Fruit fly (Drosophila melanogaster): ENCODE data around the gene CG4962.

Gene CG4962

DNA sequence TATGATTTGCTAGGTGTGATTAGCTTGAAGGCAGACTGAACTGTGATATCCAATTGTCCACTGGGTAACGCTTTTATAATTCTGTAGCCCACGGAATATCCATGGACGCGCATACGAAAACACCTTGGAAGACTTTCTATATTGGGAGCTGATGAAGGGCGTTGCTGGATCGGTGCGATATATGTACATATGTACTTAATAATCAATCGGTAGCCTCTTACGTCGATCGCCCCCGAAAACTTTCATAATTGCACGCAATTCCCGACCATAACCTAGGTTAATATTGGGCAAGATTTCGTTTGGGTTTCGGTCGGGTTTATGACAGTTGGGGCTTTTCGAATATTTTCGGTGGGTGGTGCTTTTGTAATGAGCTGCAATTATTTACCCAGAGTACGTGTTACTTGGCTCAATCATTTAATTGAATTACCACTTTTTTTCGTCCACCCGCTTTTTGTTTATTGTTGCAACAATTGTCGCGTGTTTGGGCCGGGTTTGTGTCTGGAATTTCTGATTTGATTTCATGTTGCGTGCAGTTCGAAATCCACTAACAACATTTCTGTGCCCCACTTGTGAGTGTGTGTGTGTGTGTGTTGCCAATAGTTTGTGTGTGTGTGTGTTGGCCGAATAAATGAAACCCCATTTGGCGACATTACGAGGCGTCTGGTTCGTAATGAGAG is 13.3 kb downstream of the CG4962 start, which contains the start of gene CG13049:
Gene CG13049 (minus strand): TSS at position 51 of the 677 bp plus-strand sequence.
- TF ChIP-seq CG8478 (optimal IDR thresholded peaks at IDR 0.05) (no peak), CTCF (optimal IDR thresholded peaks at IDR 0.05) (no peak)

DNA sequence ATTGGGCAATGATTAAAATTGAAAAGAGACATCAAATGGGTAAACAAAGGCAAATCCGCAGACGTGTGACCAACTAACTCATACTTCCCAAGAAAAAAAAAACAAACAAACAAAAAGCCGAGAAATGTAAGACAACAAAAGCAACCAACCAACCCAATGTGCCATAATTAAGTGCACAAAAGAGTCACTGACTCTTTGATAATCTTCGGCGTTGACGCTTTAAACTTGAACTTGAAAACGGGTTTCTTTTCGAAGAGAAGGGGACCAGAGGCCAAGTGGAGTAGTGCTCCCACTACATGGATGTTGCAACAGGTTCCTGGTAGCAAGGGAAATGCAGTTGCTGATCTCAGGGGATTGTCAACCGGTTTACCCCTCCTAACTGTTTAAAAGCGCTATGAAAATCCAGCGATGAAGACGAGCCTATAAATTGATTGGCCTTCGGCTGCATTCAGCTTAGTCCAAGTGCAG is 15.3 kb downstream of the CG4962 start, which contains the start of gene CG13064:
Gene CG13064 (plus strand): TSS at position 418 of the 468 bp plus-strand sequence.
- TF ChIP-seq CG8478 (optimal IDR thresholded peaks at IDR 0.05) (no peak), CTCF (optimal IDR thresholded peaks at IDR 0.05) (no peak)

DNA sequence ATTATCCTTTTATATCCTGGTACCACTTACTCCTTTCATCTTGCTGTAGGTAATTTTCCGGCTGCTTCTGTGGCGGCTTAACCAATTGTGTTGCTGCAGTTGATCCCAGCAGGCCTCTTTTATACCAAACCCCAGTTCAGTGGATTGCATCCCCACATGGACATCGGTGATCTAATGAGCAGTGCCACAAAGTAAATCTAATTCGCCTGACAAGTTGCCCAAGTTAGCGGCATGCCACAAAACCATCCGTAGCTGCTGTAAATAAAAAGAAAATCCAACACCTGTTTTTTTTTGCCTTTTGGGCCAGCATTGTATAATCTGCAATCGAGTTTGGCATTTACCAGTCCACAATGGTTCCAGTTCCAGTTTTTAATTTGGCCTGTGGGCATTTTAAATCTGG is 16.2 kb downstream of the CG4962 start, which contains the start of gene CG13050:
Gene CG13050 (minus strand): TSS at position 101 of the 400 bp plus-strand sequence.
- TF ChIP-seq CTCF (optimal IDR thresholded peaks at IDR 0.05) (no peak), CG8478 (optimal IDR thresholded peaks at IDR 0.05) (no peak)

DNA sequence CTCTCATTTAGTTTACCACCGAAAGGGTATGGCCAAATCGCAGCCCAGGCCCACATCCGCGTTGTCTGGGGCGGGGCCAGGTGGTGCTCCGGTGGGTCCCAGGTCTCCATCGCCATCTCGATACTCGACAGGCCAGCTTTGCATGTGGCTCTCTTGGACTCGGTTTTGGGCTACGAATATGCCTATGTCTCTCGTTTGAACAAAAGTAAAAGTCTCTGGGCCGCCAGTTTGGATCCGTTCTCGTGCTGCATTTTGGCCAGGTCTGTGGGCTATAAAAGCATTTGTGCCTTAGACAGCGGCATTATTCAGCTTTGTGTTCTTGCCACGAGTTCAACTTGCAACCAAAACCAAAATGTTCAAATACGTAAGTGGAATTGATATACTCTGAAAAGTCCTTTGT is 18.2 kb downstream of the CG4962 start, which contains the start of gene CG13065:
Gene CG13065 (plus strand): TSS at position 301 of the 400 bp plus-strand sequence.
- TF ChIP-seq CTCF (optimal IDR thresholded peaks at IDR 0.05) (no peak), CG8478 (optimal IDR thresholded peaks at IDR 0.05) (no peak)

DNA sequence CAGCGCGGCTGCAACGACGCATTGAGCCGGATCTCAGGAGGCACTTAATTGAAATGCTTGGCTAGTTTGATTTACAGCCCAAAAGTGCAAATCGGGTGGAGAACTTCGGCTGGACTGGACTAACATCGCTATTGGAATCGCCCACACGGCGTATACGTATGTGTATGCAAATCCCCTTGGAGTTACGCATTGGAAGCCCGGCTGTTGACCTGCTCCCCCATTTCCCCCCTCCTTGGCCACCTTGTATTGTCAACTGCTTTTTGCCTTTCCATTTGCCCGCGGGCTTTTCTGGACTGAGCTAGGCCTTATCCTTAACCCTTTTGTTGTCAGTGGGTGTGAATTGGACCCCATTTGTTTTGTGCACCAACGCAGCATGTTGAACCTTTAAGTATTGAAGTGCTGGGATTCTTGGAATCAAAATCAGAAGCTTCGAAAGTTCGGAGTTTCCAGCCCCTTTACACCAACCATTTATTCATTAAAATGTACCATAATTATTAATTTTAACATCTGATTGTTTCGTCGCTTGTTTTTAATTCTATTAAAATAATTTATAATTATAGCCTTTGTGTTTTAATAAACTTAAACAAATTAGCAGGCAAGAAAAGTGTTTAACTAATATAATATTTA is 19.8 kb downstream of the CG4962 start:
- TF ChIP-seq CG8478 (optimal IDR thresholded peaks at IDR 0.05) (no peak), CTCF (optimal IDR thresholded peaks at IDR 0.05) (no peak)

DNA sequence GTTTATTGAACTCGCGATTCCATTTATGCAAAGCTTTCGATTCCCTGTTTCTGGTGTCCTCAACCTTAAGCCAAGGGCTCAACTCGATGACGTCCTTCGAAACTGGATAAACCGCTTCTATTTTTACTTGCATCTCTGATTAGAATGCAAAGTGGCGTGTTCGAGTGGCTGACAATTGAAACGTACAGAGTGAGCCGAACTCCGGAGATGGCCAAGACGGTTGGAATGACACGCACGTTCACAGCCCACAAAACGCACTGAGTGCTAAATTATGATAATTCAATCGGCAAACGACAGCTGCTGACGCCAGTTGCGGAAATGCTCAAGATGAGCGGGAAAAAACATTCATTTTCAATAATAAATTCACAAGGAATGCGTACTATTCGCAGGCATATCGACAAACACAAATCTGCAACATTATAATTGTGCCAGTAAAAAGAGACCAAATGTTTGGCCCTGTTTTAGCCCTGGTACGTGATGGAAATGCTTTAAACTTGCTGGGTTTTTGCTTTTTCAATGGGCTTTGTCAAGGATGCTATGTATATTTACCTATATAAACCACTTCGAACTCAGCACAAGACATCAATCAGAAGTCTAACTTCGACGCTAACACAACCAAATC is 22.9 kb downstream of the CG4962 start, which contains the start of gene CG13066:
Gene CG13066 (plus strand): TSS at position 572 of the 622 bp plus-strand sequence.
- no peak for TF ChIP-seq CTCF (optimal IDR thresholded peaks at IDR 0.05)

DNA sequence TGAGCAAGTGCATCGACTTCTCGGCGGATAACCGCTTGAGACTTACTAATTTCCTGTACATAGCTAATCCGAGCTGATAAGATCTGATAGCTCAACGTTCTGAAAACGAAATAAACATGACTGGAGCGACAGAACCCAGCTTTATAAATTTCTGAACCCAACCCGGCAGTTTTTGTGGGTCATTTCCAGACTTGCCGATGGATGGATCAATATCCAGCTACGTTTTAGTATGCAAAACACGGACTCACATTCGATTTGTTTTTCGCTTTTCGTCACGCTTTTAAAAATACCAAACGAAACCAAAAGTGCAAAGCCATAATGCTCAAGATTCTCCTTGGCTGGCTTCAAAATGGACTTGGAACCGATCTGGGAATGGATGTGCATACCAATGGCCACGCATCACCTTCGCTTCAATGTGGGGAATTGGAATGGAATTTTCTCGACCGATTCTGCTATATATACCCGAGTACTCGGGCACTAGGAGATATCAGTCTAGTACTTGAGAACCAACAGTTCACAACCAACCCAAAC is 24.5 kb downstream of the CG4962 start, which contains the start of the genes CG34248 and CG13067:
Gene CG34248 (minus strand): TSS at position 101 of the 531 bp plus-strand sequence.
Gene CG13067 (plus strand): TSS at position 481 of the 531 bp plus-strand sequence.
- TF ChIP-seq CG8478 (optimal IDR thresholded peaks at IDR 0.05) (no peak), CTCF (optimal IDR thresholded peaks at IDR 0.05) (no peak)

DNA sequence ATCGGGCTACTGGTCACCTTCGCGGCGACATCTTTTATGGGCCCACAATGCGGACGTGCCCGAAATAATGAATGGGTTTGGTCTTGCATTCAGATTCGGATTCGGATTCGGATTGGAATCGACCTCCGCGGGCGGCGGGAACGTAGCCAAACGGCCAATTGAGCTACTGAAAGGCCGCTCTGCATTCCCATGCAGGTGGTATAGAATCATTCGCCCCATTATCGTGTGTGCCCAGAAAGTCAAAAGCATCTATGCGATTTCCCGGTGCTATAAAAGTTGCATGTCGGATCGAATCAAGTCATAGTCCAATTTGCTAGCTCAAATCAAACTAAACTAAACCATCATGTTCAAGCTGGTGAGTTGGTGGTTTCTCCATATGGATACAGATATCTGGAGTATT is 26.3 kb downstream of the CG4962 start, which contains the start of gene CG13068:
Gene CG13068 (plus strand): TSS at position 301 of the 400 bp plus-strand sequence.
- TF ChIP-seq CG8478 (optimal IDR thresholded peaks at IDR 0.05) (no peak), CTCF (optimal IDR thresholded peaks at IDR 0.05) (no peak)

DNA sequence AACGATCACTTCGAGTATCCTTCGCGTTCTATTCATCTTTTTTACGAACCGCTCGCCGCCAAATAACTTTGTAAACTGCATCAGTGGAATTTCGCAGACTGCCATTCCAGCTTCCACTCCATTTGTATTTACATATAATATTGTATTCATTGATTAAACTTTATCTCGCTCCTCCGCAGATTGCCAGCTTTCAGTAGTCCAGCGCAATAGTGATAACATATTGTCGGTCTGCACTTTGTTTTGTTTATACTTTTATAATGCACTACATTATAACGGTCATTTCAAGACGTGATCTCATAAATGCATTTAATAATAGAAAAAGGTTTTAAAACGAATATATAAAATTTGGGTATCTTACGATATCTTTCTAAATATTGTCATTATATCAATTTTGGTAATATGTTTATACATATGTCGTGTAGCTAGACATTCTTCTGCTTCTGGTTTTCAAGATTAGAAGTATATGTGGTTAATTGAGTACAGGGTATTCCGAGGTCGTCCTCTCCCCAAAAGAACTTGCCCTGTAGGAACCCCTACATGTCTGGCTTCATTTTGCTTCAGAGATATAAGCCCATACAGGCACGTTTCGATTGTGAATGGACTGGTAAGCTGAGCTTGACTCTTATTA is 27.1 kb downstream of the CG4962 start, which contains the start of gene CG4950:
Gene CG4950 (minus strand): TSS at position 51 of the 628 bp plus-strand sequence.
- TF ChIP-seq CG8478 (optimal IDR thresholded peaks at IDR 0.05) (no peak), CTCF (optimal IDR thresholded peaks at IDR 0.05) (no peak)

DNA sequence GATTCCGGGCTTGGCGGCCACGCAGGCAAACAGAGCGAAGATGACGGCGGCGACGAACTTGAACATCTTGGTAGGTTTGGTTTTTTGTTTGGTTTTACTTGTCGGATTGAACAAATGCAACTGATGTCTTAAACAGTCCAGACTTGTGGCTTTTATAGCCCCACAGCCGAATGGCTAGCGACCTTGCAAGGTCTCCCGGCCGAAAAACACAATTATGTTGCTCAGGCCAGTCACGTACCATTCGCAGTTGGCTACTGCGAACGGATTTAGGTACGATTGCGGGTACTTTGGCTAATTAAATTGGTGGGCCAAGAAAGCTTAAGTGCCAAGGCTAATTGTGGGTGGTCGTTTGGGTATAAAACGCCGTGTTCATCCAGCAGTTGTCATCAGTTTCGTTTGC is 30.3 kb downstream of the CG4962 start, which contains the start of the genes CG13051 and CG13069:
Gene CG13051 (minus strand): TSS at position 101 of the 400 bp plus-strand sequence.
Gene CG13069 (plus strand): TSS at position 386 of the 400 bp plus-strand sequence.
- TF ChIP-seq CG8478 (optimal IDR thresholded peaks at IDR 0.05) (no peak), CTCF (optimal IDR thresholded peaks at IDR 0.05) (no peak)

DNA sequence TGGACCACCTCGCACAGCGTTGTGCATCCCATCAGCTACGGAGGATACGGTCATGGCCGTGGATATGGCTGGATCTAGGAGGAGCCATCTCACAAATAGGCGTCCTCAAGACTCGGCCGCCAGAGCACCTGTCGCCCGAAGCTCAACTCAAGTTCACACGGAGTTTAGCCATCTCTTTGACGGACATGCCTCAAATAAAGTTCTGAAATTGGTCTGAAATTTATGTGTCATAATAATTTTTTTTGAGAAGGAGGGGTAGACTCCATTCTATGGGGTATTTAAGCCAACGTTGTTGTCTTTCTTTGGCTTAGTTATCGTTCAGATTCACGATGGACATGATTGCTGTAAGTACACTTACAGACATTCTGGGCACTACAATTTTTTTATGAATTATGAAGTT is 32.3 kb downstream of the CG4962 start, which contains the start of gene CG13070:
Gene CG13070 (plus strand): TSS at position 301 of the 400 bp plus-strand sequence.
- TF ChIP-seq CG8478 (optimal IDR thresholded peaks at IDR 0.05) (no peak), CTCF (optimal IDR thresholded peaks at IDR 0.05) (no peak)

DNA sequence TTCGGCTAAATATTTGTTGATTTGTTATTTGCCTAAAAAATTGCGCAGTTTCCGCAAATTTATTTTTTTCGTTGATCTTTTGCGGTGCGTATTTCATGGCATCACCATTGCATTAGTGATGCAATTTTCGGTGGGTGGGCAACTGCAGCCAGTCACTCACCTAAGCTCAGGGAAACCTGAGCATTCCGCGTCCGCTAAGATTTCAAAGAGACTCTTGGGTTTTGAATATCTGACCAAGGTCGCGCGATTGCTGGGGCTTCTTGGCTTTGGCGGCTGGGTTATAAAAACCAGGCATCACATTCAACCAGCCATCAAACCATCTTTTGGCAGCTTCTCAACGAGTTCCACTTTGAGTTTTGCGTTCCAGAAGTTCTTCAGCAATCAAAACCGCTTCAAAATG is 32.9 kb downstream of the CG4962 start, which contains the start of gene CG13071:
Gene CG13071 (plus strand): TSS at position 301 of the 400 bp plus-strand sequence.
- TF ChIP-seq CTCF (optimal IDR thresholded peaks at IDR 0.05) (no peak), CG8478 (optimal IDR thresholded peaks at IDR 0.05) (no peak)

DNA sequence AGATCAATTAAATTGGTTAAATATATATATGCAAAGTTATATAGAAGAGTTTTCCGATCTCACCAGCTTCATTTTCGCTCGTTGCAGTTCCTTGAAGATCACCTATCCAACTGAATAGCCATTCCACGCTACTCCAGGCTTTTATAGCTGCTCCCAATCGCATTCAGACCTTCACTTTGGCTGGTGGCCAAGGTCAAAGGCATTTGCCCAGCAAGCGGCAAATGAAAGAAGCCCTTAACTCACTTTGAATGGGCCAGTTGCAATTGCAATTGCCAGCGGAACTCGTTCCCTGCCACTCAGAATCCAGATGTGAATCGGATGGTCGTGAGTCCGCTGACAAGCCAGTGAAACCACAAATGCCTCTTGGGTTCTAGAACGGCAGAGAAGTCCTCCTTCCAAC is 33.8 kb downstream of the CG4962 start, which contains the start of gene CG34247:
Gene CG34247 (minus strand): TSS at position 101 of the 400 bp plus-strand sequence.
- TF ChIP-seq CG8478 (optimal IDR thresholded peaks at IDR 0.05) (no peak), CTCF (optimal IDR thresholded peaks at IDR 0.05) (no peak)

DNA sequence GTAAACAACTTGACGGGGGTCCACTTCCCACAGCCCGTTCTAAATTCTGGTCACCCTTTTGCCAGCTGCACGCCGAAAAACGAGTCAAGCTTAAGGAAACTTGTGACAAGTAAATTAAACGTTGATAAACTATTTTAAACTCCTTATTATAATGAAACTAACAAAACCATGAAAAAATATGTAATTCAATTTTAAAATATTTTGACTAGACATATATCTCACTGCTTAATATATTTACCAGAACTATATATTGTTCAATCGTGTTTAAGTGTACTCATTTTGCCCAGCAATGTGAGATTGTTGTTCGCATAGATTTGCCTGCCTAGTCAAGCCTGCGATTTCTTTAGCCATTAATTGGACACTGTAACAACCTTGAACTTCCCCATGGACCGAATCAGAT is 35.8 kb downstream of the CG4962 start, which contains the start of gene CG13053:
Gene CG13053 (minus strand): TSS at position 171 of the 400 bp plus-strand sequence.
- TF ChIP-seq CTCF (optimal IDR thresholded peaks at IDR 0.05) = no peak
- TF ChIP-seq CG8478 (optimal IDR thresholded peaks at IDR 0.05) = no peak

All from S2 (cell line).